Worm (Caenorhabditis elegans) whole organism, early embryonic: ENCODE results near the gene T06E4.5.

Experiments used
- B0310.2 ChIP-seq: sonication (generic microtip); optimal IDR thresholded peaks from 2 replicates; lab custom pipeline; 2016; ENCODE audit warnings: mild to moderate bottlenecking, missing genetic modification characterization, missing compliant biosample characterization
- F13C5.2 ChIP-seq: sonication (generic microtip); optimal IDR thresholded peaks from 2 replicates; lab custom pipeline; 2017; ENCODE audit warnings: mild to moderate bottlenecking, missing genetic modification characterization, inconsistent platforms, missing compliant biosample characterization
- aly-1 ChIP-seq: sonication (generic microtip); optimal IDR thresholded peaks from 2 replicates; lab custom pipeline; 2016; ENCODE audit warnings: missing genetic modification characterization, missing compliant biosample characterization
- ama-1 ChIP-seq: fragments of 150-350 bp; optimal IDR thresholded peaks from 2 replicates; lab custom pipeline; 2014
- ceh-13 ChIP-seq: fragments of 200-800 bp; sonication (Bioruptor generic); optimal IDR thresholded peaks from 2 replicates; lab custom pipeline; 2018; ENCODE audit warnings: mild to moderate bottlenecking, missing genetic modification characterization, missing compliant biosample characterization
- ceh-36 ChIP-seq: sonication (generic microtip); optimal IDR thresholded peaks from 2 replicates; lab custom pipeline; 2016; ENCODE audit warnings: missing genetic modification characterization, inconsistent platforms, missing compliant biosample characterization
- ets-7 ChIP-seq: sonication (generic microtip); optimal IDR thresholded peaks from 2 replicates; lab custom pipeline; 2016; ENCODE audit warnings: missing genotype, missing genetic modification characterization, missing compliant biosample characterization
- flt-1 ChIP-seq: fragments of 200-800 bp; sonication (Bioruptor generic); IDR thresholded peaks from 2 replicates; pipeline ENCODE4 v1.3.6; 2022; ENCODE audit warnings: missing genetic modification characterization, missing compliant biosample characterization
- hmbx-1 ChIP-seq: sonication (generic microtip); optimal IDR thresholded peaks from 2 replicates; lab custom pipeline; 2016; ENCODE audit warnings: mild to moderate bottlenecking, missing genetic modification characterization, missing compliant biosample characterization
- hmg-4 ChIP-seq: fragments of 200-800 bp; sonication (Bioruptor generic); optimal IDR thresholded peaks from 2 replicates; lab custom pipeline; 2018; ENCODE audit warnings: mild to moderate bottlenecking, missing genetic modification characterization, missing compliant biosample characterization
- hnd-1 ChIP-seq: sonication (generic microtip); optimal IDR thresholded peaks from 2 replicates; lab custom pipeline; 2016; ENCODE audit warnings: missing genetic modification characterization, missing compliant biosample characterization
- pes-1 ChIP-seq: fragments of 200-800 bp; sonication (Bioruptor generic); IDR thresholded peaks from 2 replicates; pipeline ENCODE4 v1.3.6; 2022; ENCODE audit warnings: missing genetic modification reagents, missing genetic modification characterization, missing compliant biosample characterization
- scrt-1 ChIP-seq: fragments of 200-800 bp; sonication (Bioruptor generic); IDR thresholded peaks from 2 replicates; pipeline ENCODE4 v1.3.6; 2022; ENCODE audit warnings: missing genetic modification characterization, missing compliant biosample characterization
- sea-1 ChIP-seq: fragments of 200-800 bp; sonication (Bioruptor generic); conservative IDR thresholded peaks from 2 replicates; pipeline ENCODE4 v1.3.6; 2022; ENCODE audit warnings: missing genetic modification characterization, missing compliant biosample characterization
- tbx-11 ChIP-seq: fragments of 200-800 bp; sonication (Bioruptor generic); IDR thresholded peaks from 2 replicates; pipeline ENCODE4 v1.3.6; 2022; ENCODE audit warnings: missing genetic modification characterization, missing compliant biosample characterization
- tbx-37 ChIP-seq: fragments of 200-800 bp; sonication (Bioruptor generic); conservative IDR thresholded peaks from 2 replicates; pipeline ENCODE4 v1.3.6; 2022; ENCODE audit warnings: missing genetic modification reagents, missing genetic modification characterization, missing compliant biosample characterization
- tra-4 ChIP-seq: sonication (generic microtip); optimal IDR thresholded peaks from 2 replicates; lab custom pipeline; 2017; ENCODE audit warnings: missing genetic modification characterization, missing compliant biosample characterization

T06E4.5 gene

DNA sequence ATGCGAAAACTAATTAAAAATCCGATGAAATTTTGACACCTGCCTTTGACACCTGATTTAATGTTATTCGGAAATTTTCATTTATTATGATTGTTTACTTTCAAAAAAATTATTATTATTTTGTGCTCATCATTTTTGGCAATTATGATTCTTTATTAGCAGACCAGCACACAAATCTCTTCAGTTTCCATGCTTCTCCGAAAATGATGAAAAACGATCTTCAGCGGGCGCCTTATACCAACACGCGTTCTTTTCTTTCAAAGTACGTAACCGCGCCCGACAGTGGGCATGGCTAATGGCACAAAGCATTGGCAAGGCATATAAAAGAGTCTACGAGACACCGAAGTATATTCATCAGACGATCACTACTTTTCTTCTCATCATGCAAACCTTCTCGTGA lies 11.2 kb upstream of the T06E4.5 start, which contains the start of gene idpc-6:
Gene idpc-6, plus strand, starts transcription at position 301 of the 400 bp plus-strand sequence.
- no peak for TF ChIP-seq ama-1
- no peak for TF ChIP-seq hmg-4 (GFP tag; lab: Kevin White, UChicago)
- no peak for TF ChIP-seq tbx-37 (GFP tag; lab: Robert Waterston, UW)
- no peak for TF ChIP-seq ceh-13 (GFP tag; lab: Kevin White, UChicago)

DNA sequence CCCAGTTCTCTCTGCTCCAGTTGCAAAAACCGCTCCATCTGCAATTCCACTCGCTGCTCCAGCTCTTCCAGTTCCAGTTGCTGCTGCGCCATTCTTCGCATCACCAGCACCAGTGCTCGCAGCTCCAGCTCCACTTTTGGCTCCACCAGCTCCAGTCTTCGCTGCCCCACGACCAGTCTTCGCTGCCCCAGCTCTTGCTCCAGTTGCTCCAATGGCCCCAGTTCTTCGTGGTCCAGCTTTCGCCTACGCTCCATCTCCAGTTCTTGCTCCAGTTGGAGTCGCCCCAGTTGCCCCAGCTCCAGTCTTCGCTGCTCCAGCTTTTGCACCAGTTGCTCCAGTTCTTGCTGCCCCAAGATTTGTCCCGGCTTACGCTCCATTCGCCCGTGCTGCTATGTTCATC lies 10.6 kb upstream of the T06E4.5 start:
- TF ChIP-seq F13C5.2 (tag; lab: Kevin White, UChicago) (no peak), pes-1 (GFP tag; lab: Robert Waterston, UW) (no peak), tbx-37 (GFP tag; lab: Robert Waterston, UW) (no peak), ama-1 (no peak), tbx-11 (GFP tag; lab: Robert Waterston, UW) (no peak), ceh-36 (tag; lab: Kevin White, UChicago) (no peak), tra-4 (tag; lab: Kevin White, UChicago) (no peak), B0310.2 (tag; lab: Kevin White, UChicago) (no peak), ceh-13 (GFP tag; lab: Kevin White, UChicago) (no peak), hmbx-1 (tag; lab: Kevin White, UChicago) (no peak), sea-1 (GFP tag; lab: Robert Waterston, UW) (no peak)

DNA sequence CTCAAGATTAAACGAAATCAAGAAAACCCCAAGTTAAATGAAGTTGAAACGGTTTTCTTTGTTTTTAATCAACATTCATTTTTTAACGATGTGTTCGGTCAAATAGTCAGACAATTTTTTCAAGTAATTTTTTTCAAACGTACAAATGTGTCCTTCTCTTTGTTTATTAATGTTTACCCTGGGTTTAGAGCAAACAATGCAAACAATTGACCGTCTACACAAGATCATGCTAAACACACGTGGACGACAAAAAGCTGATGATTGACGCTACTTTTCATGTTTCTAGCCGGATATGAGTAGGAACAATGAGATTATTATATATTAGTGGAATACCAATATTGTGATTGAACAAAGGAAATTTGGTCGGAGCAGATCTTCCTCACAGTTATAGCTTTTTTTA lies 9.6 kb upstream of the T06E4.5 start:
- TF ChIP-seq ceh-13 (GFP tag; lab: Kevin White, UChicago) (no peak), F13C5.2 (tag; lab: Kevin White, UChicago) (no peak), ama-1 (no peak)

DNA sequence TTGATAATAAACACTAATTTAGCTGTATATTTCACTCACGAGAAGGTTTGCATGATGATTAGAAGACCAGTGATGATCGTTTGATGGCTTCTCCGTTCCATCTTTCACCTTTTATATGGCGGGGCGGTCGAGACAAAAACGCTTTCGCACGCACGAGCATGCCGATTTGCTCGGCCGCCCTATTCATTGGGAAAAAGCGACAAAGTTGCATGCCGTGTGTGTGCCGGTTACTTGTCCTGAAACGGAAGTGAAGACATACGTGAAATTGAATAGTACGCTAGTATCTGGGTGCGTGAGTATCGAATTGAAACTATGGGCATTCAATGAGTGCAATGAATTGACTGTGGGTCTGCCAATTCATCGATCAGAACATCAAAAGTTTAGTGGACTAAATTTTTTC lies 8.2 kb upstream of the T06E4.5 start, which contains the start of gene idpc-5:
Gene idpc-5, minus strand, starts transcription at position 101 of the 400 bp plus-strand sequence.
- no peak for TF ChIP-seq flt-1
- no peak for TF ChIP-seq hnd-1 (tag; lab: Kevin White, UChicago)
- no peak for TF ChIP-seq tbx-37 (GFP tag; lab: Robert Waterston, UW)
- no peak for TF ChIP-seq ets-7
- TF ChIP-seq F13C5.2 (tag; lab: Kevin White, UChicago): no peak
- no peak for TF ChIP-seq pes-1 (GFP tag; lab: Robert Waterston, UW)
- TF ChIP-seq tra-4 (tag; lab: Kevin White, UChicago): no peak
- no peak for TF ChIP-seq hmbx-1 (tag; lab: Kevin White, UChicago)
- TF ChIP-seq ceh-13 (GFP tag; lab: Kevin White, UChicago): no peak
- no peak for TF ChIP-seq aly-1 (tag; lab: Kevin White, UChicago)
- TF ChIP-seq ama-1: no peak
- TF ChIP-seq hmg-4 (GFP tag; lab: Kevin White, UChicago): no peak
- no peak for TF ChIP-seq sea-1 (GFP tag; lab: Robert Waterston, UW)
- no peak for TF ChIP-seq B0310.2 (tag; lab: Kevin White, UChicago)
- no peak for TF ChIP-seq ceh-36 (tag; lab: Kevin White, UChicago)
- TF ChIP-seq tbx-11 (GFP tag; lab: Robert Waterston, UW): no peak
- no peak for TF ChIP-seq scrt-1

DNA sequence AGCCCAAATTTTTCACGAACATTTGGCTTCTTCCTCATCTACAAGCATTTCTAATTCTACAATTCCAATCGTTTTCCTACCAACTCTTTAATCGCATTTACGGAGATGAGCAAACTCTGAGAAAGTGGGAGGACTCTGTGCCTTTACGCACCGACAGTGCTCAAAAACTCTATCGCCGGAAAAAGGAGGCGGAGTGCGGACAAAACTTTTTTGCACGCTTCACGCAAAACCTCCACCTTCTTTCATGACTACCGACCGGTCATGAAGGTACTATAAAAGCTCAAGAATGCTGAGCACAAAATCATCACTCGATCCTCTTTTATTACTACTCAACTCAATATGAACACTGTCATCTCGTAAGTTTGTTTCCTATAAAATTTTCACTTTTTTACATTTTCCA lies 5.9 kb upstream of the T06E4.5 start, which contains the start of gene idpc-4:
Gene idpc-4, plus strand, starts transcription at position 301 of the 400 bp plus-strand sequence.
- TF ChIP-seq ama-1: no peak
- no peak for TF ChIP-seq tbx-11 (GFP tag; lab: Robert Waterston, UW)

DNA sequence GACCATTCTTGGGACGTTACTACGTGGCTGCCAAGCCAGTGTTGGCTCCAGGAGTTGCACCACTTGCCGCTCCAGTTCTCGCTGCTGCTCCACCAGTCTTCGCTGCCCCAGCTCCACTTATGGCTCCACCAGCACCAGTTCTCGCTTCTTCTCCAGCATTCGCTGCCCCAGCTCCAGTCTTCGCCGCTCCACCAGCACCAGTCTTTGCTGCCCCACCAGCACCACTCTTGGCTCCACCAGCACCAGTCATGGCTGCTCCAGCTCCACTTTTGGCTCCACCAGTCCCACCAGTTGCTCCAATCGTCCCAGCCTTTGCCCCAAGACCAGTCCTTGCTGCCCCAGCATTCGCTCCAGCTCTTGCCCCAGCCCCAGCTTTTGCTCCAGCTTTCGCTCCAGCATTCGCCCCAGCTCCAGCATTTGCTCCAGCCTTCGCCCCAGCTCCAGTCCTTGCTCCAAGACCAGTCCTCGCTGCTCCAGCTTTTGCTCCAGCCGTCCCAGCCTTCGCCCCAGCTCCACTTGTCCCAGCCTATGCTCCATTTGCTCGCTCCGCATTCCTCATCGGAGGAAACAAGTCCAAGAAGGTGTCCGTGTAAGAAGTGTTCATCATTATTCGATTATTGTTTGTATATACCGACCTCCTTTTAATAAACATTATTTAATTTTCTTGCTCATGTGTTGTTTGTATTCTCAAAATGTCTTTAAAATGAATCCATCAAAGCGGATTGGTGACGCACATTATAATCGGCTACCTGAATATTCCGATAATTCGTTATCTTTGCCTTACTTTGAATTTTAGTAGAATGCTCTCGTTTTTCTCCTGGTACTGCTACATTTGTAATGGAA lies 5.2 kb upstream of the T06E4.5 start, which contains the start of gene T06E4.7:
Gene T06E4.7, plus strand, starts transcription at position 793 of the 843 bp plus-strand sequence.
- TF ChIP-seq hmg-4 (GFP tag; lab: Kevin White, UChicago) (no peak), B0310.2 (tag; lab: Kevin White, UChicago) (no peak), ets-7 (no peak), scrt-1 (no peak), flt-1 (no peak), ceh-36 (tag; lab: Kevin White, UChicago) (no peak), F13C5.2 (tag; lab: Kevin White, UChicago) (no peak), sea-1 (GFP tag; lab: Robert Waterston, UW) (no peak), ceh-13 (GFP tag; lab: Kevin White, UChicago) (no peak), hmbx-1 (tag; lab: Kevin White, UChicago) (no peak), pes-1 (GFP tag; lab: Robert Waterston, UW) (no peak), tra-4 (tag; lab: Kevin White, UChicago) (no peak), tbx-37 (GFP tag; lab: Robert Waterston, UW) (no peak), aly-1 (tag; lab: Kevin White, UChicago) (no peak), hnd-1 (tag; lab: Kevin White, UChicago) (no peak), tbx-11 (GFP tag; lab: Robert Waterston, UW) (no peak), ama-1 (no peak)

DNA sequence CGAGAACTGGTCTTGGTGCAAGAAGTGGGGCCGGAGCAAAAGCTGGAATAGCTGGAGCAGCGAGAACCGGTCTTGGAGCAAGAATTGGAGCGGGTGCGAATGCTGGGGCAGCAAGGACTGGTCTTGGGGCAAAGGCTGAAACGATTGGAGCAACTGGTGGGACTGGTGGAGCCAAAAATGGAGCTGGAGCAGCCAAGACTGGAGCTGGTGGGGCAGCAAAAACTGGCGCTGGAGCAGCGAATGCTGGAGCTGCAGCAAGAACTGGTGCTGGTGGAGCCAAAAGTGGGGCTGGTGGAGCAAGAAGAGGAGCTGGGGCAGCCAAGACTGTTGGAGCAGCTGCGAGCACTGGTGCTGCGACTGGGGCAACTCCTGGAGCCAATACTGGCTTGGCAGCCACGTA lies 2.4 kb upstream of the T06E4.5 start:
- TF ChIP-seq ama-1: no peak
- peak; percentile 5 for TF ChIP-seq hmg-4 (GFP tag; lab: Kevin White, UChicago)

DNA sequence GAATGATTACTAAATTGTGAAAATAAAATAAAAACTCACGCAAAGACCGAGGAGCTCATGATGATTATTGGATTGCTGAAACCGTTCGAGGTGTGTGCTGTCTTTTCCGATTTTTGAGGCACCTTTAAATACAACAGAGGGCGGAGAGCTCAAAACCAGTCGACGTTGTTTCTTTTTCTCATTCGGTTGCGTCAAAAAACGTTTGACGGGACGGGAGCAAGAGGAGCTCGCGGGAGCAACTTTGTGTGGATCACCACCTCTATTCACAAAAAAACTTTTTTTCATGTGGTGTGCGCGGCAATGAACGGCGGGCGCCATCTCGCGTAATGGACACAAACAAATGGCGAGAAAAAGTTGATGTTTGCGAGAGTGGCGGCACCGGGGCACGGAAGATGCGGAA lies 1.9 kb upstream of the T06E4.5 start, which contains the start of gene idpc-3:
Gene idpc-3, minus strand, starts transcription at position 101 of the 400 bp plus-strand sequence.
- no peak for TF ChIP-seq aly-1 (tag; lab: Kevin White, UChicago)
